Worm (Caenorhabditis elegans): Measurements from ENCODE around the gene F59E12.1.

DNA sequence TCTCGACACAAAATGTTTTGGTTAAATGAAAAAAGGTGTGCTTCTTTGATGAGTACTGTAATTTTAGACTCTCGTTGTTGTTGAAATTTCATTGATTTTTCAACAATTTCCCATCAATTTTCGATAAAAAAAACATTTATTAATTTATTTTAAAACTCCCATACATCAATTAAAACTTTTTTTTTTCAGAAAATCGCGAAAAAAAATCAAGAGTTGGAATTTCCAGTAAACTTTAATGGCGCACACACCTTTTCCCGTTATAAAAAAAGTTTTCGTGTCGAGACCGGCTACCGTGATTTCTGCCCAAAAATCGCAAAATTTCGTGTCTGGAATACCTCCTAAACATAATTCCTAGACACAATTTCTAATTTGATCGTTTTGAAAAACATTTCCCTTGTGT is 40.5 kb downstream of the F59E12.1 start, which contains the start of gene C25H3.14:
- TF ChIP-seq ceh-20 (GFP tag; IDR thresholded peaks at IDR 0.05) (no peak), unc-39 (tag; optimal IDR thresholded peaks at IDR 0.05) (no peak)
